Fruit fly (Drosophila melanogaster) whole organism, embryonic: ENCODE measurements around the gene Sgs5.

Source experiments
- Abd-B ChIP-seq: fragments of 200-800 bp; sonication (Bioruptor generic); optimal IDR thresholded peaks from 2 replicates; lab custom pipeline; 2018; ENCODE audit warnings: missing biosample characterization, mild to moderate bottlenecking, missing genetic modification characterization, moderate library complexity
- Awh ChIP-seq: fragments of 200-800 bp; sonication (Bioruptor generic); IDR thresholded peaks from 2 replicates; pipeline ENCODE4, ENCODE4 v1.3.6; 2022; ENCODE audit warnings: missing biosample characterization, missing genetic modification characterization
- Bteb2 ChIP-seq: fragments of 200-800 bp; sonication (Bioruptor generic); optimal IDR thresholded peaks from 2 replicates; lab custom pipeline; 2016; ENCODE audit warnings: missing biosample characterization, missing genetic modification characterization
- CG10431 ChIP-seq: fragments of 200-800 bp; sonication (Bioruptor generic); optimal IDR thresholded peaks from 3 replicates; lab custom pipeline; 2018; ENCODE audit warnings: missing biosample characterization, mild to moderate bottlenecking, missing genetic modification characterization
- CG10543 ChIP-seq: fragments of 200-800 bp; sonication (Bioruptor generic); optimal IDR thresholded peaks from 3 replicates; lab custom pipeline; 2017; ENCODE audit warnings: missing biosample characterization, mild to moderate bottlenecking, missing genetic modification characterization, moderate library complexity
- CG10959 ChIP-seq: fragments of 200-800 bp; sonication (Bioruptor generic); IDR thresholded peaks from 2 replicates; pipeline ENCODE4 v1.3.6; 2022; ENCODE audit warnings: missing biosample characterization, missing genetic modification characterization
- CG10979 ChIP-seq: fragments of 200-800 bp; sonication (Bioruptor generic); optimal IDR thresholded peaks from 2 replicates; lab custom pipeline; 2018; ENCODE audit warnings: missing biosample characterization, mild to moderate bottlenecking, missing genetic modification characterization, moderate library complexity
- CG11085 ChIP-seq: fragments of 200-800 bp; sonication (Bioruptor generic); IDR thresholded peaks from 2 replicates; pipeline ENCODE4 v1.3.6; 2022; ENCODE audit warnings: missing biosample characterization, missing genetic modification characterization
- CG15514 ChIP-seq: fragments of 200-800 bp; sonication (Bioruptor generic); optimal IDR thresholded peaks from 3 replicates; lab custom pipeline; 2017; ENCODE audit warnings: missing biosample characterization, missing genetic modification characterization, mild to moderate bottlenecking, moderate library complexity, missing genetic modification reagents
- CG1602 ChIP-seq: fragments of 200-800 bp; sonication (Bioruptor generic); optimal IDR thresholded peaks from 3 replicates; lab custom pipeline; 2016; ENCODE audit warnings: missing biosample characterization, missing genetic modification characterization
- CG17328 ChIP-seq: fragments of 200-800 bp; sonication (Bioruptor generic); IDR thresholded peaks from 2 replicates; pipeline ENCODE4 v1.3.6; 2022; ENCODE audit warnings: missing biosample characterization, missing genetic modification characterization
- CG17829 ChIP-seq: fragments of 200-800 bp; optimal IDR thresholded peaks from 2 replicates; lab custom pipeline; 2019; ENCODE audit warnings: missing biosample characterization, mild to moderate bottlenecking, missing genetic modification characterization, moderate library complexity
- CG2199 ChIP-seq: fragments of 200-800 bp; sonication (Bioruptor generic); IDR thresholded peaks from 3 replicates; pipeline ENCODE4 v1.3.6; 2022; ENCODE audit warnings: missing biosample characterization, missing genetic modification characterization
- CG31224 ChIP-seq: fragments of 200-800 bp; sonication (Bioruptor generic); IDR thresholded peaks from 2 replicates; pipeline ENCODE4 v1.3.6; 2022; ENCODE audit warnings: missing biosample characterization, missing genetic modification characterization
- CG32532 ChIP-seq: fragments of 200-800 bp; sonication (Bioruptor generic); IDR thresholded peaks from 2 replicates; pipeline ENCODE4 v1.3.6; 2022; ENCODE audit warnings: missing biosample characterization, missing genetic modification characterization
- CG34376 ChIP-seq: fragments of 200-800 bp; sonication (Bioruptor generic); optimal IDR thresholded peaks from 2 replicates; lab custom pipeline; 2018; ENCODE audit warnings: missing biosample characterization, mild to moderate bottlenecking, missing genetic modification characterization
- CG4328 ChIP-seq: fragments of 200-800 bp; sonication (Bioruptor generic); optimal IDR thresholded peaks from 3 replicates; lab custom pipeline; 2017; ENCODE audit warnings: missing biosample characterization, missing genetic modification reagents, missing genetic modification characterization
- CG43689 ChIP-seq: fragments of 200-800 bp; sonication (Bioruptor generic); IDR thresholded peaks from 2 replicates; pipeline ENCODE4 v1.3.6; 2022; ENCODE audit warnings: missing biosample characterization, missing genetic modification characterization
- CG5245 ChIP-seq: fragments of 200-800 bp; sonication (Bioruptor generic); optimal IDR thresholded peaks from 3 replicates; lab custom pipeline; 2016; ENCODE audit warnings: missing biosample characterization, missing genetic modification characterization
- CG6791 ChIP-seq: fragments of 200-800 bp; sonication (Bioruptor generic); IDR thresholded peaks from 3 replicates; pipeline ENCODE4 v1.3.6; 2022; ENCODE audit warnings: missing biosample characterization, missing genetic modification characterization; ENCODE audit not compliant: partially characterized antibody
- CG7372 ChIP-seq: fragments of 200-800 bp; sonication (Bioruptor generic); IDR thresholded peaks from 2 replicates; pipeline ENCODE4 v1.3.6; 2022; ENCODE audit warnings: missing biosample characterization, missing genetic modification characterization
- CG7963 ChIP-seq: fragments of 200-800 bp; sonication (Bioruptor generic); IDR thresholded peaks from 3 replicates; pipeline ENCODE4 v1.3.6; 2022; ENCODE audit warnings: missing biosample characterization, missing genetic modification characterization; ENCODE audit not compliant: partially characterized antibody
- CTCF ChIP-seq: fragments of 200-800 bp; sonication (Bioruptor generic); optimal IDR thresholded peaks from 2 replicates; lab custom pipeline; 2017; ENCODE audit warnings: missing biosample characterization, mild to moderate bottlenecking, missing genetic modification characterization, moderate library complexity
- Camta ChIP-seq: fragments of 200-800 bp; sonication (Bioruptor generic); optimal IDR thresholded peaks from 2 replicates; lab custom pipeline; 2016; ENCODE audit warnings: missing biosample characterization, missing genetic modification characterization
- E2f1 ChIP-seq: fragments of 200-800 bp; sonication (Bioruptor generic); IDR thresholded peaks from 2 replicates; pipeline ENCODE4 v1.3.6; 2022; ENCODE audit warnings: missing biosample characterization, missing genetic modification characterization
- HmgD ChIP-seq: fragments of 200-800 bp; sonication (Bioruptor generic); optimal IDR thresholded peaks from 3 replicates; lab custom pipeline; 2016; ENCODE audit warnings: missing biosample characterization, missing genetic modification characterization
- Lhr ChIP-seq: fragments of 200-800 bp; sonication (Bioruptor generic); optimal IDR thresholded peaks from 3 replicates; lab custom pipeline; 2017; ENCODE audit warnings: mild to moderate bottlenecking, missing biosample characterization, missing genetic modification reagents, missing genetic modification characterization
- NK7.1 ChIP-seq: fragments of 200-800 bp; sonication (Bioruptor generic); optimal IDR thresholded peaks from 3 replicates; lab custom pipeline; 2016; ENCODE audit warnings: missing biosample characterization, missing genetic modification characterization
- Nf-YC ChIP-seq: fragments of 200-800 bp; optimal IDR thresholded peaks from 3 replicates; lab custom pipeline; 2019; ENCODE audit warnings: missing biosample characterization, mild to moderate bottlenecking, missing genetic modification characterization, moderate library complexity
- Poxn ChIP-seq: fragments of 200-800 bp; sonication (Bioruptor generic); IDR thresholded peaks from 2 replicates; pipeline ENCODE4 v1.3.6; 2022; ENCODE audit warnings: missing biosample characterization, missing genetic modification characterization
- Sox100B ChIP-seq: fragments of 200-800 bp; sonication (Bioruptor generic); optimal IDR thresholded peaks from 3 replicates; lab custom pipeline; 2018; ENCODE audit warnings: missing biosample characterization, mild to moderate bottlenecking, missing genetic modification characterization
- ato ChIP-seq: fragments of 200-800 bp; sonication (Bioruptor generic); IDR thresholded peaks from 2 replicates; pipeline ENCODE4 v1.3.6; 2022; ENCODE audit warnings: missing biosample characterization, missing genetic modification characterization; ENCODE audit not compliant: partially characterized antibody
- bab2 ChIP-seq: fragments of 200-800 bp; sonication (Bioruptor generic); optimal IDR thresholded peaks from 2 replicates; lab custom pipeline; 2016; ENCODE audit warnings: missing biosample characterization, missing genetic modification characterization
- chif ChIP-seq, 2 experiments: fragments of 200-800 bp; sonication (Bioruptor generic); optimal IDR thresholded peaks; 3 replicates each; lab custom pipeline; 2016; ENCODE audit warnings: missing biosample characterization in 2 of 2, missing genetic modification characterization in 2 of 2
- chinmo ChIP-seq: fragments of 200-800 bp; sonication (Bioruptor generic); IDR thresholded peaks from 4 replicates; pipeline ENCODE4 v1.3.6; 2022; ENCODE audit warnings: missing biosample characterization, missing genetic modification characterization; ENCODE audit not compliant: partially characterized antibody
- hth ChIP-seq: fragments of >200 bp; optimal IDR thresholded peaks from 2 replicates; lab custom pipeline; 2017; ENCODE audit warnings: inconsistent platforms
- lab ChIP-seq: fragments of 200-800 bp; sonication (Bioruptor generic); optimal IDR thresholded peaks from 3 replicates; lab custom pipeline; 2017; ENCODE audit warnings: missing biosample characterization, missing genetic modification characterization, mild to moderate bottlenecking, moderate library complexity, missing genetic modification reagents
- maf-S ChIP-seq: fragments of 200-800 bp; sonication (Bioruptor generic); optimal IDR thresholded peaks from 2 replicates; lab custom pipeline; 2016; ENCODE audit warnings: missing biosample characterization, missing genetic modification characterization
- nau ChIP-seq: fragments of 200-800 bp; sonication (Bioruptor generic); optimal IDR thresholded peaks from 3 replicates; lab custom pipeline; 2017; ENCODE audit warnings: missing biosample characterization, mild to moderate bottlenecking, missing genetic modification characterization, missing genetic modification reagents
- prd ChIP-seq, 3 experiments: fragments of >200 bp in 2 of 3; fragments of 200-800 bp in 1 of 3; sonication (Bioruptor generic) in 1 of 3; optimal IDR thresholded peaks in 2 of 3; IDR thresholded peaks in 1 of 3; 2 replicates in 2 of 3; 3 replicates in 1 of 3; pipeline versions ENCODE4 v1.3.6 to Lab custom; 2017 to 2022; ENCODE audit warnings: missing biosample characterization in 1 of 3, missing genetic modification characterization in 1 of 3
- scrt ChIP-seq: fragments of 200-800 bp; sonication (Bioruptor generic); optimal IDR thresholded peaks from 2 replicates; lab custom pipeline; 2018; ENCODE audit warnings: missing biosample characterization, mild to moderate bottlenecking, missing genetic modification characterization, moderate library complexity
- sd ChIP-seq: fragments of 200-800 bp; sonication (Bioruptor generic); optimal IDR thresholded peaks from 3 replicates; lab custom pipeline; 2018; ENCODE audit warnings: missing biosample characterization, mild to moderate bottlenecking, missing genetic modification characterization, moderate library complexity
- sens-2 ChIP-seq: fragments of 200-800 bp; sonication (Bioruptor generic); IDR thresholded peaks from 2 replicates; pipeline ENCODE4 v1.3.6; 2022; ENCODE audit warnings: missing biosample characterization, missing genetic modification characterization
- sima ChIP-seq: fragments of 200-800 bp; sonication (Bioruptor generic); optimal IDR thresholded peaks from 2 replicates; lab custom pipeline; 2016; ENCODE audit warnings: missing biosample characterization, missing genetic modification characterization
- sob ChIP-seq: fragments of 200-800 bp; sonication (Bioruptor generic); IDR thresholded peaks from 2 replicates; pipeline ENCODE4 v1.3.6; 2022; ENCODE audit warnings: missing biosample characterization, missing genetic modification characterization
- vvl ChIP-seq: fragments of 200-800 bp; sonication (Bioruptor generic); IDR thresholded peaks from 2 replicates; pipeline ENCODE4 v1.3.6; 2022; ENCODE audit warnings: missing biosample characterization, missing genetic modification characterization
- wdn ChIP-seq: fragments of 200-800 bp; sonication (Bioruptor generic); IDR thresholded peaks from 2 replicates; pipeline ENCODE4 v1.3.6; 2022; ENCODE audit warnings: missing biosample characterization, missing genetic modification characterization
- zfh1 ChIP-seq: fragments of 200-800 bp; sonication (Bioruptor generic); IDR thresholded peaks from 3 replicates; pipeline ENCODE4 v1.3.6; 2022; ENCODE audit warnings: missing biosample characterization, missing genetic modification characterization

The Sgs5 gene

DNA sequence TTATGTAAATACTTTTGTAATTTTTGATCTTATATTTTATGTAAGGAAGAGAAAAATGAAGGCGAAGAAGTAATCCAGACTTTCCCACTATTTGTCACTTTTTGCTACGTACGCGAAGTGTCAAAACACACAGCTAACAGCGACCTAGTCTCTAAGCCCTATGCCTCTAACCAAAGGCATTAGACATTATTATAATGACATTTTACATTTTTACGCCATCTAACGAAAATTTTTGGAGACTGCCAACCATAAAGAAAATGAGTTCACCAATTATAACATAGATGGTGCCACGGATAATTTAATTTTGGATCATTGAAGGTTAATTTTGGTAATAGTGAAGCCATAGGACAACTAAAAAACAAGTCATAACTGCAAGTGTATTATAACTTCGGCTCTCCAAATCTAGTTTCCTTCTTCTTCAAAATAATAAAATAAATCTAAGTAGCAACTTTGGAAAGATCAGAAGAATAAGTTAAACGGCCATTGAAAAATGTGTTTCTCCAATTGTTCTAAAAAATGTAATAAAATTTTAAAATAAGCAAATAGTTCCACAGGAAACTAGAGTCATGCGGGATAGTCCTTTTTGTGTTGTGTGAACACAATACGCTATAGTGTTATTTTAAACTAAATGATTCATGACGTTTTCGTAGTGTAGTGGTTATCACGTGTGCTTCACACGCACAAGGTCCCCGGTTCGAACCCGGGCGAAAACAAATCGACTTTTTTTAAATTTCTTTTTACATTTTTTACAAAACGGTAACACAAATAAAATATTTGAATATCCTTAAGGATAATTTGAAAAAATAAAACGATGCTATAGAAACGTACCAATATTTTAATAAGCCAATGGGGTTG is 22.2 kb downstream of the Sgs5 start (continued):
- no peak for TF ChIP-seq CG7372
- TF ChIP-seq CG10431 (GFP tag; lab: Kevin White, UChicago) = no peak
- 0 out of 2 replicates have a peak, but pooled peaks have one; percentile 32 for TF ChIP-seq CG11085
- 0 out of 2 replicates have a peak, but pooled peaks have one; percentile 10 for TF ChIP-seq E2f1
- no peak for TF ChIP-seq Bteb2 (GFP tag; lab: Kevin White, UChicago)
- no peak for TF ChIP-seq Nf-YC (tag; lab: Kevin White, UChicago)
- TF ChIP-seq lab (GFP tag; lab: Kevin White, UChicago) = peak; percentile 23
- TF ChIP-seq HmgD (GFP tag; lab: Kevin White, UChicago) = peak; percentile 28
- TF ChIP-seq wdn (GFP tag; lab: Robert Waterston, UW) = peak; percentile 8; the same call in 1 of the 2 replicates
- peak; percentile 32 for TF ChIP-seq bab2 (GFP tag; lab: Kevin White, UChicago)
- TF ChIP-seq CG17829 (tag; lab: Kevin White, UChicago) = peak; percentile 28
- TF ChIP-seq CG31224 (GFP tag; lab: Robert Waterston, UW) = no peak
- peak; percentile 14 for TF ChIP-seq scrt (GFP tag; lab: Kevin White, UChicago)
- no peak for TF ChIP-seq sens-2 (GFP tag; lab: Robert Waterston, UW)
- peak; percentile 63; the same call in 1 of the 3 replicates for TF ChIP-seq zfh1 (GFP tag; lab: Robert Waterston, UW)
- TF ChIP-seq CG10979 (tag; lab: Kevin White, UChicago) = peak; percentile 65
- peak; percentile 74 for TF ChIP-seq CG6791 (GFP tag; lab: Robert Waterston, UW)
- peak; percentile 68 for TF ChIP-seq Abd-B (GFP tag; lab: Kevin White, UChicago)
- TF ChIP-seq prd (optimal IDR thresholded peaks at IDR 0.05; lab: Kevin White, UChicago) = no peak
- TF ChIP-seq prd (GFP tag; IDR thresholded peaks at IDR 0.05; lab: Robert Waterston, UW) = peak; percentile 24; the same call in 1 of the 3 replicates
- no peak for TF ChIP-seq NK7.1 (GFP tag; lab: Kevin White, UChicago)
- TF ChIP-seq Sox100B (GFP tag; lab: Kevin White, UChicago) = peak; percentile 26
- TF ChIP-seq CG10543 (GFP tag; lab: Kevin White, UChicago) = no peak
- TF ChIP-seq CG7963 = peak; percentile 48
- TF ChIP-seq Camta = no peak
- no peak; the same call in 1 of the 2 replicates for TF ChIP-seq CG10959 (GFP tag; lab: Robert Waterston, UW)
- 0 out of 2 replicates have a peak, but pooled peaks have one; percentile 14 for TF ChIP-seq sob
- peak; percentile 1 for TF ChIP-seq maf-S (GFP tag; lab: Kevin White, UChicago)
- peak; percentile 82 for TF ChIP-seq CG2199 (GFP tag; lab: Robert Waterston, UW)
- TF ChIP-seq sima (GFP tag; lab: Kevin White, UChicago) = no peak
- peak; percentile 62; the same call in 1 of the 2 replicates for TF ChIP-seq CG32532 (GFP tag; lab: Robert Waterston, UW)
- TF ChIP-seq CG4328 (GFP tag; lab: Kevin White, UChicago) = no peak
- peak; percentile 97 for TF ChIP-seq CTCF
- no peak for TF ChIP-seq CG5245
- no peak for TF ChIP-seq sd (tag; lab: Kevin White, UChicago)
- TF ChIP-seq hth (lab: Kevin White, UChicago) = no peak
- TF ChIP-seq Awh (GFP tag; lab: Robert Waterston, UW) = 0 out of 2 replicates have a peak, but pooled peaks have one; percentile 10
- peak; percentile 38; the same call in 1 of the 2 replicates for TF ChIP-seq vvl
- TF ChIP-seq Poxn (GFP tag; lab: Robert Waterston, UW) = no peak
- TF ChIP-seq CG43689 (GFP tag; lab: Robert Waterston, UW) = no peak
- no peak for TF ChIP-seq CG15514 (GFP tag; lab: Kevin White, UChicago)
- peak in 1 of 2 experiments; percentile 13 for TF ChIP-seq chif (GFP tag; optimal IDR thresholded peaks at IDR 0.05; lab: Kevin White, UChicago)
- TF ChIP-seq CG1602 = no peak
- TF ChIP-seq CG34376 (GFP tag; lab: Kevin White, UChicago) = peak; percentile 63
- peak; percentile 15 for TF ChIP-seq ato (GFP tag; lab: Robert Waterston, UW)
- no peak for TF ChIP-seq CG17328
- peak; percentile 26 for TF ChIP-seq Lhr (GFP tag; lab: Kevin White, UChicago)
- peak; percentile 58; the same call in 1 of the 4 replicates for TF ChIP-seq chinmo (GFP tag; lab: Robert Waterston, UW)
- peak; percentile 20 for TF ChIP-seq nau (GFP tag; lab: Kevin White, UChicago)
